Worm (Caenorhabditis elegans) whole organism, mixed stage, embryonic: ENCODE results near the gene F54D8.10.
"Not testable (repeated sequence)": the region's sequence is repeated elsewhere in the genome, so short reads cannot be mapped to it uniquely, and the experiment has no call there.

Experiments
- ceh-83 ChIP-seq: fragments of 200-800 bp; sonication (Bioruptor generic); optimal IDR thresholded peaks from 2 replicates; lab custom pipeline; 2018; ENCODE audit warnings: mild to moderate bottlenecking, missing genetic modification characterization, missing compliant biosample characterization
- ham-2 ChIP-seq: fragments of 200-800 bp; sonication (Bioruptor generic); optimal IDR thresholded peaks from 2 replicates; lab custom pipeline; 2018; ENCODE audit warnings: mild to moderate bottlenecking, missing genetic modification characterization, missing compliant biosample characterization
- lin-13 ChIP-seq: fragments of 150-350 bp; optimal IDR thresholded peaks from 2 replicates; lab custom pipeline; 2014; ENCODE audit warnings: missing biosample characterization, missing genetic modification characterization
- nhr-12 ChIP-seq: fragments of 150-350 bp; optimal IDR thresholded peaks from 2 replicates; lab custom pipeline; 2014; ENCODE audit warnings: missing biosample characterization, missing genetic modification characterization
- nhr-237 ChIP-seq: fragments of 150-350 bp; optimal IDR thresholded peaks from 2 replicates; lab custom pipeline; 2014; ENCODE audit warnings: missing biosample characterization, missing genetic modification characterization
- nhr-76 ChIP-seq: sonication (generic microtip); optimal IDR thresholded peaks from 2 replicates; lab custom pipeline; 2017; ENCODE audit warnings: missing biosample characterization, missing genetic modification characterization
- snpc-4 ChIP-seq: fragments of 150-350 bp; optimal IDR thresholded peaks from 2 replicates; lab custom pipeline; 2014; ENCODE audit warnings: missing biosample characterization, missing genetic modification characterization
- tbx-8 ChIP-seq: fragments of 200-800 bp; sonication (Bioruptor generic); optimal IDR thresholded peaks from 2 replicates; lab custom pipeline; 2018; ENCODE audit warnings: mild to moderate bottlenecking, missing genetic modification characterization, moderate library complexity, missing compliant biosample characterization
- ztf-11 ChIP-seq: fragments of 150-350 bp; optimal IDR thresholded peaks from 2 replicates; lab custom pipeline; 2014; ENCODE audit warnings: missing biosample characterization, missing genetic modification characterization

- not testable (repeated sequence) for TF ChIP-seq tbx-8 (GFP tag; lab: Kevin White, UChicago); snpc-4 (tag; lab: Kevin White, UChicago); ztf-11 (tag; lab: Kevin White, UChicago); nhr-76 (tag; lab: Kevin White, UChicago); nhr-237; lin-13; nhr-12 (tag; lab: Kevin White, UChicago); ceh-83 (GFP tag; lab: Kevin White, UChicago); ham-2
Measured at ce11 chrIII:5055709-5056108, 38.9 kb upstream of the F54D8.10 start, which contains the start of gene C45G9.9.
